Worm (Caenorhabditis elegans) whole organism, L3 larva: ENCODE results near the gene nas-11.

Source experiments
- R02D3.7 ChIP-seq: fragments of 150-350 bp; optimal IDR thresholded peaks from 2 replicates; lab custom pipeline; 2014; ENCODE audit warnings: missing biosample characterization, missing genetic modification characterization
- ZK546.5 ChIP-seq: sonication (generic microtip); optimal IDR thresholded peaks from 2 replicates; lab custom pipeline; 2017; ENCODE audit warnings: missing biosample characterization, missing genetic modification characterization
- aly-2 ChIP-seq: fragments of 150-350 bp; optimal IDR thresholded peaks from 2 replicates; lab custom pipeline; 2014; ENCODE audit warnings: missing biosample characterization, missing genetic modification characterization
- ama-1 ChIP-seq: fragments of 150-350 bp; optimal IDR thresholded peaks from 2 replicates; lab custom pipeline; 2018
- ceh-16 ChIP-seq: sonication (generic microtip); optimal IDR thresholded peaks from 2 replicates; lab custom pipeline; 2017; ENCODE audit warnings: missing biosample characterization, missing genetic modification characterization
- ceh-28 ChIP-seq: fragments of 150-350 bp; optimal IDR thresholded peaks from 2 replicates; lab custom pipeline; 2014; ENCODE audit warnings: missing biosample characterization, missing genetic modification reagents, missing genetic modification characterization
- ceh-82 ChIP-seq: fragments of 150-350 bp; optimal IDR thresholded peaks from 2 replicates; lab custom pipeline; 2014; ENCODE audit warnings: missing biosample characterization, missing genetic modification characterization
- ceh-9 ChIP-seq: sonication (generic microtip); optimal IDR thresholded peaks from 2 replicates; lab custom pipeline; 2018; ENCODE audit warnings: missing biosample characterization, missing genetic modification characterization
- daf-12 ChIP-seq: fragments of 150-350 bp; optimal IDR thresholded peaks from 2 replicates; lab custom pipeline; 2014; ENCODE audit warnings: missing biosample characterization, missing genetic modification reagents, missing genetic modification characterization
- egl-27 ChIP-seq: sonication (generic microtip); optimal IDR thresholded peaks from 4 replicates; lab custom pipeline; 2017; ENCODE audit warnings: missing biosample characterization, missing genetic modification reagents, missing genetic modification characterization
- egl-5 ChIP-seq: fragments of 150-350 bp; optimal IDR thresholded peaks from 2 replicates; lab custom pipeline; 2017; ENCODE audit warnings: missing biosample characterization, missing genetic modification reagents, missing genetic modification characterization, inconsistent platforms
- elt-1 ChIP-seq: fragments of 150-350 bp; optimal IDR thresholded peaks from 2 replicates; lab custom pipeline; 2014; ENCODE audit warnings: missing biosample characterization, missing genetic modification characterization
- elt-2 ChIP-seq: sonication (generic microtip); optimal IDR thresholded peaks from 2 replicates; lab custom pipeline; 2016; ENCODE audit warnings: missing genetic modification reagents, mild to moderate bottlenecking, missing genetic modification characterization, missing compliant biosample characterization
- elt-3 ChIP-seq, 3 experiments: fragments of 150-350 bp in 1 of 3; sonication (generic microtip) in 2 of 3; optimal IDR thresholded peaks; 2 replicates in 2 of 3; 4 replicates in 1 of 3; lab custom pipeline; 2014 to 2017; ENCODE audit warnings: missing biosample characterization in 3 of 3, missing genetic modification characterization in 3 of 3
- eor-1 ChIP-seq, 2 experiments: fragments of 150-350 bp; optimal IDR thresholded peaks; 2 replicates each; lab custom pipeline; 2014 to 2018; ENCODE audit warnings: missing biosample characterization in 2 of 2, missing genetic modification characterization in 2 of 2
- fkh-10 ChIP-seq: sonication (generic microtip); optimal IDR thresholded peaks from 2 replicates; lab custom pipeline; 2017; ENCODE audit warnings: missing biosample characterization, missing genetic modification reagents, missing genetic modification characterization
- fkh-2 ChIP-seq: fragments of 150-350 bp; optimal IDR thresholded peaks from 2 replicates; lab custom pipeline; 2014; ENCODE audit warnings: missing biosample characterization, missing genetic modification reagents, missing genetic modification characterization
- fos-1 ChIP-seq: fragments of 150-350 bp; optimal IDR thresholded peaks from 2 replicates; lab custom pipeline; 2014; ENCODE audit warnings: missing biosample characterization, missing genetic modification characterization
- hmg-11 ChIP-seq: sonication (generic microtip); optimal IDR thresholded peaks from 2 replicates; lab custom pipeline; 2016; ENCODE audit warnings: missing genetic modification characterization, missing compliant biosample characterization
- jun-1 ChIP-seq: fragments of 150-350 bp; optimal IDR thresholded peaks from 2 replicates; lab custom pipeline; 2014; ENCODE audit warnings: missing biosample characterization, missing genetic modification reagents, missing genetic modification characterization
- lin-15B ChIP-seq: fragments of 150-350 bp; optimal IDR thresholded peaks from 2 replicates; lab custom pipeline; 2014; ENCODE audit warnings: missing biosample characterization, missing genetic modification characterization
- lin-39 ChIP-seq: fragments of 150-350 bp; optimal IDR thresholded peaks from 2 replicates; lab custom pipeline; 2018; ENCODE audit warnings: missing biosample characterization, missing genetic modification reagents, missing genetic modification characterization
- lsy-12 ChIP-seq: sonication (generic microtip); optimal IDR thresholded peaks from 2 replicates; lab custom pipeline; 2016; ENCODE audit warnings: mild to moderate bottlenecking, missing genetic modification characterization, missing compliant biosample characterization
- mdl-1 ChIP-seq: fragments of 150-350 bp; optimal IDR thresholded peaks from 2 replicates; lab custom pipeline; 2014; ENCODE audit warnings: missing biosample characterization, missing genetic modification characterization
- mml-1 ChIP-seq: fragments of 150-350 bp; sonication (generic microtip); optimal IDR thresholded peaks from 3 replicates; lab custom pipeline; 2014; ENCODE audit warnings: missing biosample characterization, missing genetic modification characterization
- nfya-1 ChIP-seq: sonication (generic microtip); optimal IDR thresholded peaks from 2 replicates; lab custom pipeline; 2017; ENCODE audit warnings: missing genetic modification characterization, mild to moderate bottlenecking, missing compliant biosample characterization, antibody characterized with exemption, moderate library complexity; ENCODE audit not compliant: insufficient read depth
- nhr-11 ChIP-seq: fragments of 150-350 bp; optimal IDR thresholded peaks from 2 replicates; lab custom pipeline; 2014; ENCODE audit warnings: missing biosample characterization, missing genetic modification characterization
- nhr-12 ChIP-seq: fragments of 150-350 bp; optimal IDR thresholded peaks from 2 replicates; lab custom pipeline; 2014; ENCODE audit warnings: missing biosample characterization, missing genetic modification characterization
- nhr-23 ChIP-seq: fragments of 150-350 bp; optimal IDR thresholded peaks from 2 replicates; lab custom pipeline; 2014; ENCODE audit warnings: missing biosample characterization, missing genetic modification reagents, missing genetic modification characterization
- nhr-237 ChIP-seq: fragments of 150-350 bp; optimal IDR thresholded peaks from 2 replicates; lab custom pipeline; 2014; ENCODE audit warnings: missing biosample characterization, missing genetic modification characterization
- nhr-25 ChIP-seq: sonication (generic microtip); optimal IDR thresholded peaks from 2 replicates; lab custom pipeline; 2017; ENCODE audit warnings: missing biosample characterization, missing genetic modification characterization
- nhr-28 ChIP-seq: fragments of 150-350 bp; optimal IDR thresholded peaks from 2 replicates; lab custom pipeline; 2014; ENCODE audit warnings: missing biosample characterization, missing genetic modification characterization
- nhr-43 ChIP-seq: sonication (generic microtip); optimal IDR thresholded peaks from 2 replicates; lab custom pipeline; 2016; ENCODE audit warnings: mild to moderate bottlenecking, missing genetic modification characterization, missing compliant biosample characterization; ENCODE audit not compliant: poor library complexity, severe bottlenecking
- nhr-67 ChIP-seq: fragments of 150-350 bp; optimal IDR thresholded peaks from 2 replicates; lab custom pipeline; 2014; ENCODE audit warnings: missing biosample characterization, missing genetic modification characterization
- nhr-76 ChIP-seq: fragments of 150-350 bp; sonication (generic microtip); optimal IDR thresholded peaks from 5 replicates; lab custom pipeline; 2014; ENCODE audit warnings: missing biosample characterization, missing genetic modification characterization
- nhr-77 ChIP-seq: fragments of 150-350 bp; optimal IDR thresholded peaks from 2 replicates; lab custom pipeline; 2014; ENCODE audit warnings: missing biosample characterization, missing genetic modification characterization
- pha-4 ChIP-seq: fragments of 150-350 bp; optimal IDR thresholded peaks from 2 replicates; lab custom pipeline; 2014; ENCODE audit warnings: missing biosample characterization, missing genetic modification reagents, missing genetic modification characterization
- pqm-1 ChIP-seq: fragments of 150-350 bp; optimal IDR thresholded peaks from 2 replicates; lab custom pipeline; 2017; ENCODE audit warnings: missing biosample characterization, missing genetic modification characterization, inconsistent platforms
- sea-2 ChIP-seq: fragments of 150-350 bp; sonication (generic microtip); optimal IDR thresholded peaks from 4 replicates; lab custom pipeline; 2014; ENCODE audit warnings: missing biosample characterization, missing genetic modification reagents, missing genetic modification characterization
- skn-1 ChIP-seq: fragments of 150-350 bp; optimal IDR thresholded peaks from 2 replicates; lab custom pipeline; 2014; ENCODE audit warnings: missing biosample characterization, missing genetic modification characterization
- snpc-4 ChIP-seq: fragments of 150-350 bp; optimal IDR thresholded peaks from 2 replicates; lab custom pipeline; 2014; ENCODE audit warnings: missing biosample characterization, missing genetic modification characterization
- tbx-2 ChIP-seq: sonication (generic microtip); optimal IDR thresholded peaks from 2 replicates; lab custom pipeline; 2016; ENCODE audit warnings: mild to moderate bottlenecking, missing genetic modification characterization, missing compliant biosample characterization
- unc-62 ChIP-seq: fragments of 150-350 bp; sonication (generic microtip); optimal IDR thresholded peaks from 4 replicates; lab custom pipeline; 2014; ENCODE audit warnings: missing biosample characterization, missing genetic modification reagents, missing genetic modification characterization
- zag-1 ChIP-seq: fragments of 150-350 bp; optimal IDR thresholded peaks from 2 replicates; lab custom pipeline; 2014; ENCODE audit warnings: missing biosample characterization, missing genetic modification characterization
- ztf-11 ChIP-seq: fragments of 150-350 bp; optimal IDR thresholded peaks from 2 replicates; lab custom pipeline; 2014; ENCODE audit warnings: missing biosample characterization, missing genetic modification characterization
- ztf-4 ChIP-seq: fragments of 150-350 bp; optimal IDR thresholded peaks from 2 replicates; lab custom pipeline; 2014; ENCODE audit warnings: missing biosample characterization, missing genetic modification characterization

nas-11 gene

DNA sequence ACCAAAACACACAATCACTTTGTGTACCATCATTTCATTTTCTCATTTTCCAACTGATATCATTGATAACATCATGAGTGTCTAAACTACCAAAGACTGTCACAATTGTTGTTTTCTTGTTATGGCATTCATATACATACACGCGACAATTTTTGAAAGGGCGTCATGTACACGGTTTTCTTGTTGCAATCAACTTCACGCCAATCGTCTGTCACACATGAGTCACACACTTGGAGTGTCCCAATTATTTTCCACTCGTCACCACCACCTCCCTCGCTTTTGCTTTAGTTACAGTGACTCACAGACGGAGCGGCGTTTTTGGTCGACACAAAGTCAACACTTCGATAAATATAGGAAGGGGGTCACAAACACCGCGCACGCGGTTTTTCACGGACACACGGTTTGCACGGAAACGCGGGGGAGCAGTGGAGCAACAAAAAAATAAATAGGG lies 34.6 kb downstream of the nas-11 start:
- no peak for TF ChIP-seq egl-27 (tag; lab: Kevin White, UChicago)
- TF ChIP-seq pha-4 (tag; lab: Kevin White, UChicago), result peak; percentile 96
- TF ChIP-seq nhr-12, result no peak
- peak; percentile 80 for TF ChIP-seq fos-1 (tag; lab: Kevin White, UChicago)
- TF ChIP-seq nhr-25 (tag; lab: Kevin White, UChicago), result peak; percentile 34
- peak in 1 of 3 experiments; percentile 14 for TF ChIP-seq elt-3 (tag; optimal IDR thresholded peaks at IDR 0.05; lab: Kevin White, UChicago)
- peak; percentile 30 for TF ChIP-seq nfya-1 (tag; lab: Kevin White, UChicago)
- TF ChIP-seq mml-1 (tag; lab: Kevin White, UChicago), result no peak
- no peak for TF ChIP-seq nhr-28 (tag; lab: Kevin White, UChicago)
- TF ChIP-seq elt-1, result no peak
- TF ChIP-seq elt-2, result peak; percentile 78
- TF ChIP-seq ZK546.5 (tag; lab: Kevin White, UChicago), result no peak
- TF ChIP-seq jun-1 (tag; lab: Kevin White, UChicago), result peak; percentile 86
- no peak for TF ChIP-seq fkh-10 (GFP tag; lab: Kevin White, UChicago)
- TF ChIP-seq ceh-16 (tag; lab: Kevin White, UChicago), result no peak
- TF ChIP-seq nhr-23 (tag; lab: Kevin White, UChicago), result peak; percentile 68
- no peak for TF ChIP-seq ztf-11 (tag; lab: Kevin White, UChicago)
- peak; percentile 83 for TF ChIP-seq mdl-1 (tag; lab: Kevin White, UChicago)
- TF ChIP-seq pqm-1 (tag; lab: Kevin White, UChicago), result peak; percentile 95
- no peak for TF ChIP-seq nhr-237
- TF ChIP-seq lin-15B (tag; lab: Kevin White, UChicago), result no peak
- no peak for TF ChIP-seq nhr-77
- TF ChIP-seq aly-2 (tag; lab: Kevin White, UChicago), result no peak
- peak; percentile 21 for TF ChIP-seq skn-1
- TF ChIP-seq nhr-43 (tag; lab: Kevin White, UChicago), result peak; percentile 35

DNA sequence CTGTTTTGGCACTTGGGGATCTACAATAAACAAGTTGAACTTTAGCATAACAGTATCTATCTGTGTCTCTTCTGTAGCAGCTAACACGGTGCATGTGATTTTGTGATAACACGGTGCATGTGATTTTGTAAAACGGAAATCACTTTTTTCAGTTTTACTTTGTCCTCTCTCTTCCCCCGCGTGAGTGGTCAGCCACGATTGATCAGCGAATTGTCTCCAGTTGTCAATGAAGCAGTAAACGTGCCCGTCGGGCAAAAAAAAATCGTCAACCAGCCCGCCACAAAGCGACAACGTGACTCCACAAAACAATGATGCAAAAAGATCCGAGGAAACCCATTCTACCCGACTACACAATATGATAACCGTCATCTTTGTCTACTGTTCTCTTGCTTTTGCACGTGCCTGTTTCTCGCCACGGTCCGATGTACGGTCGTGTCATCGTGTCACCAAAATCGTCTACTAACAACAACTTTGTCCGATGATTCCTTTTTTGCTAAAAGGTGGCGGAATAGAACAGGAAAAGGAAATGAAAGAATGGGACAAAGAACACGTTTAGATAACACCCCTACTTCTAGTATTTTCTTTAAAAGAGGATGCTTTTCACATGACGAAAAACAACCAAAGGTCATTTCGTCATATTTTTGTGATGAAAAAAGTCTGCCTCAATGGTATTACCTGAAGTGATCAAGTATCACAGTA lies 35.9 kb downstream of the nas-11 start:
- TF ChIP-seq nhr-67 (tag; lab: Kevin White, UChicago) (no peak), fkh-2 (no peak), nhr-11 (tag; lab: Kevin White, UChicago) (no peak), egl-27 (tag; lab: Kevin White, UChicago) (no peak), hmg-11 (no peak), nhr-76 (tag; lab: Kevin White, UChicago) (no peak), ama-1 (no peak), lin-39 (tag; lab: Kevin White, UChicago) (no peak), snpc-4 (no peak), aly-2 (tag; lab: Kevin White, UChicago) (no peak), ceh-16 (tag; lab: Kevin White, UChicago) (no peak), nhr-25 (tag; lab: Kevin White, UChicago) (peak; percentile 74), unc-62 (GFP tag; lab: Kevin White, UChicago) (peak; percentile 53), mdl-1 (tag; lab: Kevin White, UChicago) (peak; percentile 96), nhr-12 (no peak), daf-12 (tag; lab: Kevin White, UChicago) (no peak), ceh-82 (tag; lab: Kevin White, UChicago) (no peak), elt-3 (tag; optimal IDR thresholded peaks at IDR 0.05; lab: Kevin White, UChicago) (peak in 2 of 3 experiments; percentile 16 to 88), nhr-77 (no peak), egl-5 (tag; lab: Kevin White, UChicago) (no peak), fos-1 (tag; lab: Kevin White, UChicago) (no peak), nhr-43 (tag; lab: Kevin White, UChicago) (peak; percentile 93), tbx-2 (peak; percentile 75), skn-1 (no peak), ztf-4 (peak; percentile 82), elt-2 (peak; percentile 91), nfya-1 (tag; lab: Kevin White, UChicago) (peak; percentile 65), sea-2 (GFP tag; lab: Kevin White, UChicago) (no peak), pqm-1 (tag; lab: Kevin White, UChicago) (peak; percentile 27), ceh-9 (tag; lab: Kevin White, UChicago) (no peak), mml-1 (tag; lab: Kevin White, UChicago) (peak; percentile 42), nhr-237 (no peak), nhr-28 (tag; lab: Kevin White, UChicago) (peak; percentile 67), jun-1 (tag; lab: Kevin White, UChicago) (peak; percentile 69), lsy-12 (tag; lab: Kevin White, UChicago) (peak; percentile 60), ceh-28 (tag; lab: Kevin White, UChicago) (no peak), nhr-23 (tag; lab: Kevin White, UChicago) (peak; percentile 95), pha-4 (tag; lab: Kevin White, UChicago) (peak; percentile 61), eor-1 (tag; optimal IDR thresholded peaks at IDR 0.05; lab: Kevin White, UChicago) (peak in 1 of 2 experiments; percentile 8), zag-1 (no peak), R02D3.7 (tag; lab: Kevin White, UChicago) (no peak)
- TF ChIP-seq, all 47 proteins: peak for 17
